Worm (Caenorhabditis elegans) whole organism, L4 larva: ENCODE measurements around the gene hsp-43.

Source experiments
- ZK546.5 ChIP-seq, 2 experiments: sonication (generic microtip); optimal IDR thresholded peaks; 2 replicates each; lab custom pipeline; 2017; ENCODE audit warnings: missing biosample characterization in 2 of 2, missing genetic modification characterization in 2 of 2
- ceh-28 ChIP-seq: fragments of 150-350 bp; optimal IDR thresholded peaks from 2 replicates; lab custom pipeline; 2014; ENCODE audit warnings: missing biosample characterization, missing genetic modification reagents, missing genetic modification characterization
- dpl-1 ChIP-seq: fragments of 150-350 bp; optimal IDR thresholded peaks from 2 replicates; lab custom pipeline; 2014; ENCODE audit warnings: missing biosample characterization, missing genetic modification reagents, missing genetic modification characterization
- pha-4 ChIP-seq, 2 experiments: fragments of 150-350 bp in 1 of 2; fragments of 200-800 bp in 1 of 2; sonication (Bioruptor generic) in 1 of 2; IDR thresholded peaks in 1 of 2; optimal IDR thresholded peaks in 1 of 2; 2 replicates each; pipeline versions ENCODE4 v1.3.6 to Lab custom; 2014 to 2022; ENCODE audit warnings: missing genetic modification characterization in 2 of 2, missing genetic modification reagents in 2 of 2, missing biosample characterization in 1 of 2, missing compliant biosample characterization in 1 of 2
- skn-1 ChIP-seq: fragments of 150-350 bp; optimal IDR thresholded peaks from 2 replicates; lab custom pipeline; 2014; ENCODE audit warnings: missing biosample characterization, missing genetic modification characterization

ce11 chrX:6219892-6220291 is 15.5 kb downstream of the hsp-43 start:
- TF ChIP-seq skn-1 (tag; lab: Kevin White, UChicago): no peak
- no peak for TF ChIP-seq ceh-28 (tag; lab: Kevin White, UChicago)
- TF ChIP-seq dpl-1 (GFP tag; lab: Kevin White, UChicago): no peak
- no peak; the same call in 1 of the 2 replicates for TF ChIP-seq pha-4 (GFP tag; IDR thresholded peaks at IDR 0.05; lab: Robert Waterston, UW)
- no peak for TF ChIP-seq pha-4 (tag; optimal IDR thresholded peaks at IDR 0.05; lab: Kevin White, UChicago)
- no peak for TF ChIP-seq ZK546.5 (tag; optimal IDR thresholded peaks at IDR 0.05; lab: Kevin White, UChicago)
